Fruit fly (Drosophila melanogaster) whole organism, adult: Measurements from ENCODE around the gene CG14416.

Experiments
- CG33017 ChIP-seq: fragments of 200-800 bp; sonication (Bioruptor generic); optimal IDR thresholded peaks from 2 replicates; lab custom pipeline; 2018; ENCODE audit warnings: missing biosample characterization, mild to moderate bottlenecking, missing genetic modification characterization, moderate library complexity
- tj ChIP-seq: fragments of 200-800 bp; sonication (Bioruptor generic); optimal IDR thresholded peaks from 3 replicates; lab custom pipeline; 2017; ENCODE audit warnings: missing biosample characterization, mild to moderate bottlenecking, missing genetic modification characterization, moderate library complexity

DNA sequence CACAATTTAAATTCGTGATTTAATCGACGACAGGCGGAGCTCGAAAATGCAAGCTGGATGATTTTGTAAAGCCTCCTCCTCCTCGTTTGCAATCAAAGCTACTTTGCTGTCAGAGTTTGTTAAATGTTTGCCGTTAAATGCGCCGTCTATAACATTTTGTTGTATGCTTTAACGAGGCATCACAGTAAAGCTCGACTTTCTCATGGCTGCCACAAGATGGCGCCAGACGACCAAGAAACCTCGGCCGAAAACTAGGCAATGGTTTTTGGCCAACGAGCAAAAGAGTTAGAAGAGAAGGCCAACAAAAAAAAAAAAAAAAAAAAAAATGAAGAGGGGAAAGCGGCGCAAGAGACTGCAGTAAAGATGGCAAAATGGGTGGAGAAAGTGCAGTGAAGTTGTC is 3.2 kb downstream of the CG14416 start:
- TF ChIP-seq CG33017 (tag; lab: Kevin White, UChicago) = no peak
- TF ChIP-seq tj (GFP tag; lab: Kevin White, UChicago) = no peak
